Fruit fly (Drosophila melanogaster) whole organism, adult: ENCODE measurements around the gene Ypel.
A peak's percentile ranks its signal among the peaks of the same experiment; 100 is the strongest.

Experiments used
- CG11617 ChIP-seq: fragments of 200-800 bp; sonication (Bioruptor generic); optimal IDR thresholded peaks from 2 replicates; lab custom pipeline; 2017; ENCODE audit warnings: mild to moderate bottlenecking, missing biosample characterization, missing genetic modification reagents, missing genetic modification characterization
- CG12768 ChIP-seq: fragments of 200-800 bp; sonication (Bioruptor generic); optimal IDR thresholded peaks from 2 replicates; lab custom pipeline; 2017; ENCODE audit warnings: missing biosample characterization, missing genetic modification characterization, mild to moderate bottlenecking, moderate library complexity, missing genetic modification reagents
- CG14711 ChIP-seq: fragments of 200-800 bp; sonication (Bioruptor generic); optimal IDR thresholded peaks from 2 replicates; lab custom pipeline; 2018; ENCODE audit warnings: missing biosample characterization, mild to moderate bottlenecking, missing genetic modification characterization, moderate library complexity
- CG1620 ChIP-seq: fragments of 200-800 bp; sonication (Bioruptor generic); optimal IDR thresholded peaks from 2 replicates; lab custom pipeline; 2016; ENCODE audit warnings: missing biosample characterization, missing genetic modification characterization
- CG33017 ChIP-seq: fragments of 200-800 bp; sonication (Bioruptor generic); optimal IDR thresholded peaks from 2 replicates; lab custom pipeline; 2018; ENCODE audit warnings: missing biosample characterization, mild to moderate bottlenecking, missing genetic modification characterization, moderate library complexity
- CG5204 ChIP-seq: fragments of 200-800 bp; sonication (Bioruptor generic); optimal IDR thresholded peaks from 2 replicates; lab custom pipeline; 2016; ENCODE audit warnings: missing biosample characterization, missing genetic modification characterization
- CG7045 ChIP-seq: fragments of 200-800 bp; sonication (Bioruptor generic); optimal IDR thresholded peaks from 2 replicates; lab custom pipeline; 2017; ENCODE audit warnings: missing biosample characterization, mild to moderate bottlenecking, missing genetic modification characterization
- CG7101 ChIP-seq: fragments of 200-800 bp; sonication (Bioruptor generic); optimal IDR thresholded peaks from 2 replicates; lab custom pipeline; 2018; ENCODE audit warnings: missing biosample characterization, mild to moderate bottlenecking, missing genetic modification characterization, moderate library complexity
- Clk ChIP-seq: fragments of 200-800 bp; sonication (Bioruptor generic); optimal IDR thresholded peaks from 2 replicates; lab custom pipeline; 2017; ENCODE audit warnings: missing biosample characterization, missing genetic modification characterization
- Crg-1 ChIP-seq: fragments of 200-800 bp; sonication (Bioruptor generic); optimal IDR thresholded peaks from 2 replicates; lab custom pipeline; 2016; ENCODE audit warnings: missing biosample characterization, missing genetic modification characterization
- Hr96 ChIP-seq: fragments of 200-800 bp; sonication (Bioruptor generic); optimal IDR thresholded peaks from 2 replicates; lab custom pipeline; 2016; ENCODE audit warnings: missing biosample characterization, missing genetic modification characterization
- Mnt ChIP-seq: fragments of 200-800 bp; sonication (Bioruptor generic); optimal IDR thresholded peaks from 2 replicates; lab custom pipeline; 2016; ENCODE audit warnings: missing biosample characterization, mild to moderate bottlenecking, missing genetic modification characterization
- bab1 ChIP-seq: fragments of 200-800 bp; sonication (Bioruptor generic); optimal IDR thresholded peaks from 3 replicates; lab custom pipeline; 2019; ENCODE audit warnings: missing biosample characterization, mild to moderate bottlenecking, missing genetic modification characterization, moderate library complexity
- cic ChIP-seq: fragments of 200-800 bp; sonication (Bioruptor generic); optimal IDR thresholded peaks from 2 replicates; lab custom pipeline; 2017; ENCODE audit warnings: missing biosample characterization, mild to moderate bottlenecking, missing genetic modification characterization, moderate library complexity
- cnc ChIP-seq, 2 experiments: fragments of >200 bp; optimal IDR thresholded peaks; 2 replicates each; lab custom pipeline; 2017
- kay ChIP-seq: fragments of 200-800 bp; sonication (Bioruptor generic); peaks from one replicate; lab custom pipeline; 2016; ENCODE audit warnings: missing biosample characterization, missing genetic modification characterization, borderline replicate concordance
- ovo ChIP-seq: fragments of 200-800 bp; sonication (Bioruptor generic); optimal IDR thresholded peaks from 2 replicates; lab custom pipeline; 2016; ENCODE audit warnings: missing biosample characterization, missing genetic modification characterization
- pad ChIP-seq: fragments of 200-800 bp; sonication (Bioruptor generic); optimal IDR thresholded peaks from 3 replicates; lab custom pipeline; 2017; ENCODE audit warnings: missing biosample characterization, missing genetic modification characterization, mild to moderate bottlenecking, moderate library complexity, missing genetic modification reagents
- tj ChIP-seq: fragments of 200-800 bp; sonication (Bioruptor generic); optimal IDR thresholded peaks from 3 replicates; lab custom pipeline; 2017; ENCODE audit warnings: missing biosample characterization, mild to moderate bottlenecking, missing genetic modification characterization, moderate library complexity
- toe ChIP-seq: fragments of 200-800 bp; sonication (Bioruptor generic); optimal IDR thresholded peaks from 2 replicates; lab custom pipeline; 2016; ENCODE audit warnings: missing biosample characterization, missing genetic modification characterization

The Ypel gene

DNA sequence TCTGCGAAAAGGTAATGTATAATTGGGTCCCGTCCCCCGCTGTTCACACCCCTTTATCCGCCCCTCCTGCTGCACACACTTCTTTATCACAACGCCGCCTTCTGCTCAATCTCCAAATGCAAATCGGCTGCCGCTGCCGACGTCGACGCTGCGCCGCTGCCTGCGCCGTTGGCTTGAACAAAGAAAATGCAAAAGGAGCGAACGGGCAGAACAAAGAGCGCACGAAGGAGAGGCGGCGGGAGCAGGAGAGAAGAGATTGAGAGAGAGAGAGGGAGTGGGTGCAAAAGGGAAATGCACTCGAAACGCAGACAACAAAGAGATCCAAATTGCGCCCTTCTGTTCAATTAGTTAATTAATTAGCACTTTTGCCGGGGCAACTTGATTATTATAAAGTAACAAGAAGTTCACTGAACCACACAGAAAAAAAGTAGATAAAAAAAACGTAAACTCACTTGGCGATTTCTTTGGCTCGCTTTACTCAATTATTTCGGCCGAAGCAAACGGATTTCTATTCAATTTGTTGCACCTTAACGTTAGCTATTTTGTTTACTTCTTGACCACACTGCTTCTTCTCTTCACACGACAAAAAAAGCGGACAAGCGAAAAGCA is 2.5 kb downstream of the Ypel start:
- TF ChIP-seq Mnt (GFP tag; lab: Kevin White, UChicago) (no peak), tj (GFP tag; lab: Kevin White, UChicago) (peak; percentile 17), Clk (GFP tag; lab: Kevin White, UChicago) (no peak), CG7045 (GFP tag; lab: Kevin White, UChicago) (no peak)

DNA sequence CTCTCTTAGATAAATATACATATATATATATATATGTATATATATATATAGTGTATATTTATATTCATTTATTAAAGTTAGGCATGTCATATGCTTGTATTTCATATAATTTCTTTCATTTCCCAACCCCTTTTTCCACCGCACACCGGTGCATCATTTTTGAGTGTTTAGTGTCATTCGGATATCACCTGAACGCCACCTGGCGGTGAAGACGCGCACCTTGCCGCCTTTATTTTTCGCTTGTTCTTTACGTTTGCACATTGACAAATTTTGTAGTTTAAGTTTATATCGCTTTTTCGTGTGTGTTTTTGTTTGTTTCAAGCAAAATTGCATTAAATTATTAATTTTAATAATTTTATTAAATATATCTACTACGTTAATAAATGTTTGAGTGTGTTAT is 6.1 kb downstream of the Ypel start:
- TF ChIP-seq CG1620 (GFP tag; lab: Kevin White, UChicago) (no peak), CG14711 (tag; lab: Kevin White, UChicago) (no peak)

DNA sequence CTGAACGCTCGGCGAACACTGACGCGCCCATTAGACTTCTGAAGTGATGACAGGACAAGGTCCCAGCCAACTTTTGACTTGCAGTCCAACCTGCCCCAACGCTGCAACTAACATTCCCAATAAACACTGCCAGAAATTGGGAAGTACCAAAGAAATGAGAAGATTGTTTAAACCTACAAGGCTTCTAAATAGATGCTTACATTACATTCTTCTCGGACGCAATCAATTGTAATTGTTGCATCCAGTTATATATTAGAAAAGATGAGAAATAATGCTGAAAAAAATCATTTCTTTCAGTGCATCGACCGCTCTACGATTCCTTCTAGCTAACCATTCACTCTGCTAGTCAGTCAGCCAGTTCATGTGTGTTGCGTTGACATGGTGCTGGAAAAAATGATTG is 9.6 kb downstream of the Ypel start:
- TF ChIP-seq CG33017 (tag; lab: Kevin White, UChicago), result no peak
- TF ChIP-seq CG14711 (tag; lab: Kevin White, UChicago), result no peak
- TF ChIP-seq CG7045 (GFP tag; lab: Kevin White, UChicago), result no peak
- no peak for TF ChIP-seq kay (GFP tag; lab: Kevin White, UChicago)
- TF ChIP-seq toe, result no peak
- TF ChIP-seq tj (GFP tag; lab: Kevin White, UChicago), result no peak

DNA sequence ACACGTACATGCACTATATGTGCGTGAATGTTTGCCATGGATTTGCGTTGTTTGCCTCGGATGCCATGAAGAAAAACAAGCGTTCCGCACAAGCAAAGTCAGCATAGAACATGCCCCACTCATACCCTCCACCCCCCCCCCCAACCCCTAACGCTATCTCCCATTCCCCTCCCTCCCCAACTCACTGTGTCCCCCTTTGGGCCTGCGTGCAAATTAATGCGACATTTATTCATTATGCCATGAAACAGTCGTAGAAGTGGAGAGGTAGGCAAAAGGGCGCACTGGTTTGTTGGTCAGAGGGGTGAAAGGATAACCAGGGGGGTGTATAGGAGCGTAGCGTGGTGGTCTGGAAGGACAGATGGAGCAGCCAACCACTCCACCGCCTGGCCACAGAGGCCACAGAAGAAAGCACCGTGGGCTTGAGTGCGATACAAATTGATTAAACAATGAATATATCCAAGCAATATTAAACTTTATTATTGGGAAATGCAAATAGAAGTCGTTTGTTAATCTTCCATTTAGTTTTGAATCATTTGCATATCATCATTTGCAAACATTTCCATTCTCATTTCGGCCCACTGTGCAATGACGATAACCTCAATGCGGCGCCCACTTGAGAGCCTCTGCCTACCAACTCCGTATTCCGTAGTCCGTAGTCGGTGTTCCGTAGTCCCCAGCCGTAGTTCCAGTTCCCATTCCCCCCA is 27.7 kb downstream of the Ypel start:
- TF ChIP-seq CG5204 (GFP tag; lab: Kevin White, UChicago), result no peak
- no peak for TF ChIP-seq CG11617 (GFP tag; lab: Kevin White, UChicago)
- no peak for TF ChIP-seq tj (GFP tag; lab: Kevin White, UChicago)
- no peak for TF ChIP-seq CG1620 (GFP tag; lab: Kevin White, UChicago)
- no peak for TF ChIP-seq kay (GFP tag; lab: Kevin White, UChicago)
- TF ChIP-seq Crg-1 (GFP tag; lab: Kevin White, UChicago), result no peak
- TF ChIP-seq ovo (GFP tag; lab: Kevin White, UChicago), result no peak
- no peak for TF ChIP-seq CG7101 (tag; lab: Kevin White, UChicago)
- TF ChIP-seq cic (GFP tag; lab: Kevin White, UChicago), result no peak
- TF ChIP-seq CG14711 (tag; lab: Kevin White, UChicago), result no peak
- no peak for TF ChIP-seq pad (GFP tag; lab: Kevin White, UChicago)
- TF ChIP-seq CG12768 (GFP tag; lab: Kevin White, UChicago), result no peak

DNA sequence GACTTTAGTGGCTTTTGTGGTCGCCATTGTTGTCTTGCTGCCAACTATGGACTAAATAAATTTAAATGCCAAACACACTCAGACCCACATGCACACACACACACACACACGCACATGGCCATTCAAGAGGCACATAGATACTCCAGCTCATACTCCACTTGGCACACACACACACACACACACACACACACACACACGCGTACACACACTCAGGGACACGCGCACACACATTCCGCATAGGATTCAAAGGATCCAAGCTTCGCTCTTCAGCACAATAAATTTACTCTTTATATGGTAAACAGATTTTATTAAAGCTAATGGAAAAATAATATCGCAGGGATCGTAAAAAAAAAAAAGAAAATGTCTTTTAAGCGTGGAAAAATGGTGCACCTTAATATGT is 29.3 kb downstream of the Ypel start:
- TF ChIP-seq Mnt (GFP tag; lab: Kevin White, UChicago), result no peak
- no peak for TF ChIP-seq CG14711 (tag; lab: Kevin White, UChicago)
- no peak for TF ChIP-seq cic (GFP tag; lab: Kevin White, UChicago)
- TF ChIP-seq CG7045 (GFP tag; lab: Kevin White, UChicago), result no peak
- TF ChIP-seq tj (GFP tag; lab: Kevin White, UChicago), result no peak
- no peak for TF ChIP-seq bab1
- no peak for TF ChIP-seq pad (GFP tag; lab: Kevin White, UChicago)
- TF ChIP-seq CG1620 (GFP tag; lab: Kevin White, UChicago), result no peak

DNA sequence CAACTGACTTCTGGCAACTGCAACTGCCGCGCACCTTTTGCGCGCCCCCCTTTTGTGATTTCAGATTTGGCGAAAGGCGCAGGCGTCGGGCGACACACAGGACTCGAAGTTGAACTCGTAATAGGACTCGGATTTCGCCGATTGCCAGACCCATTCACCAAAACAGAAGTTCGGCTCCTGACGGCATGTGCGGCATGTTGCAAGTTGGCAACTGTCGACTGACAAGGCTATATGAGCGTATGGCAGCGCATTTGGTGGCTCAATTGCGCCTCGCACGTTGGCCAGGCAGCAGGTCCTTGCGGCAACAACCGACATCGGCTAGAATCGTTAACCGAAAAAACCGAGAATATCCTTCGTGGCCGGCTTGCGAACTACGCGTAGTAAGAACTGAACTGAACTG is 54.0 kb downstream of the Ypel start, which contains the start of gene CG43902:
Gene CG43902, plus strand, starts transcription at position 260 of the 400 bp plus-strand sequence.
- no peak for TF ChIP-seq CG5204 (GFP tag; lab: Kevin White, UChicago)
- TF ChIP-seq CG7045 (GFP tag; lab: Kevin White, UChicago), result no peak
- no peak for TF ChIP-seq pad (GFP tag; lab: Kevin White, UChicago)
- TF ChIP-seq CG11617 (GFP tag; lab: Kevin White, UChicago), result no peak
- no peak for TF ChIP-seq Mnt (GFP tag; lab: Kevin White, UChicago)
- no peak for TF ChIP-seq cnc (optimal IDR thresholded peaks at IDR 0.05; lab: Kevin White, UChicago)
- no peak for TF ChIP-seq toe
- no peak for TF ChIP-seq Crg-1 (GFP tag; lab: Kevin White, UChicago)
- no peak for TF ChIP-seq tj (GFP tag; lab: Kevin White, UChicago)
- TF ChIP-seq ovo (GFP tag; lab: Kevin White, UChicago), result no peak
- no peak for TF ChIP-seq Hr96 (GFP tag; lab: Kevin White, UChicago)
- no peak for TF ChIP-seq CG1620 (GFP tag; lab: Kevin White, UChicago)
- no peak for TF ChIP-seq cic (GFP tag; lab: Kevin White, UChicago)
- no peak for TF ChIP-seq kay (GFP tag; lab: Kevin White, UChicago)
- no peak for TF ChIP-seq Clk (GFP tag; lab: Kevin White, UChicago)
- no peak for TF ChIP-seq CG14711 (tag; lab: Kevin White, UChicago)
- TF ChIP-seq CG33017 (tag; lab: Kevin White, UChicago), result no peak
- no peak for TF ChIP-seq CG7101 (tag; lab: Kevin White, UChicago)
- TF ChIP-seq bab1, result no peak
